Worm (Caenorhabditis elegans) whole organism, L1 larva: ENCODE measurements around the gene rars-1.

Experiments used
- F16B12.6 ChIP-seq: fragments of 150-350 bp; optimal IDR thresholded peaks from 2 replicates; lab custom pipeline; 2014; ENCODE audit warnings: missing biosample characterization, missing genetic modification characterization
- alr-1 ChIP-seq: fragments of 200-800 bp; sonication (Bioruptor generic); optimal IDR thresholded peaks from 2 replicates; lab custom pipeline; 2018; ENCODE audit warnings: borderline replicate concordance, mild to moderate bottlenecking, missing genetic modification characterization, missing compliant biosample characterization
- ama-1 ChIP-seq: fragments of 150-350 bp; optimal IDR thresholded peaks from 2 replicates; lab custom pipeline; 2014
- ceh-63 ChIP-seq: fragments of 200-800 bp; sonication (Bioruptor generic); optimal IDR thresholded peaks from 2 replicates; lab custom pipeline; 2018; ENCODE audit warnings: mild to moderate bottlenecking, missing genetic modification characterization, missing compliant biosample characterization
- ceh-8 ChIP-seq: fragments of 200-800 bp; sonication (Bioruptor generic); optimal IDR thresholded peaks from 2 replicates; lab custom pipeline; 2018; ENCODE audit warnings: mild to moderate bottlenecking, missing genetic modification characterization, moderate library complexity, missing compliant biosample characterization
- ceh-82 ChIP-seq, 3 experiments: fragments of 150-350 bp in 1 of 3; sonication (generic microtip) in 2 of 3; optimal IDR thresholded peaks; 2 replicates each; lab custom pipeline; 2014 to 2017; ENCODE audit warnings: missing biosample characterization in 3 of 3, missing genetic modification characterization in 3 of 3
- ceh-90 ChIP-seq: sonication (generic microtip); optimal IDR thresholded peaks from 2 replicates; lab custom pipeline; 2016; ENCODE audit warnings: missing genetic modification characterization, missing compliant biosample characterization
- dpl-1 ChIP-seq, 3 experiments: fragments of 150-350 bp in 2 of 3; sonication (generic microtip) in 1 of 3; optimal IDR thresholded peaks; 2 replicates each; lab custom pipeline; 2014 to 2017; ENCODE audit warnings: missing biosample characterization in 3 of 3, missing genetic modification characterization in 3 of 3, missing genetic modification reagents in 3 of 3
- dsc-1 ChIP-seq: sonication (generic microtip); optimal IDR thresholded peaks from 2 replicates; lab custom pipeline; 2016; ENCODE audit warnings: mild to moderate bottlenecking, missing genetic modification characterization, missing compliant biosample characterization
- efl-1 ChIP-seq, 4 experiments: fragments of 150-350 bp; optimal IDR thresholded peaks in 3 of 4; peaks in 1 of 4; 1 replicate in 1 of 4; 2 replicates in 3 of 4; lab custom pipeline; 2014; ENCODE audit warnings: missing biosample characterization in 2 of 4, missing genetic modification characterization in 2 of 4, missing genetic modification reagents in 2 of 4
- efl-3 ChIP-seq: fragments of 200-800 bp; sonication (Bioruptor generic); optimal IDR thresholded peaks from 2 replicates; lab custom pipeline; 2018; ENCODE audit warnings: mild to moderate bottlenecking, missing genetic modification characterization, missing compliant biosample characterization
- egl-13 ChIP-seq: sonication (generic microtip); optimal IDR thresholded peaks from 2 replicates; lab custom pipeline; 2016; ENCODE audit warnings: missing genotype, missing genetic modification reagents, missing genetic modification characterization, missing compliant biosample characterization
- elt-2 ChIP-seq: sonication (generic microtip); optimal IDR thresholded peaks from 2 replicates; lab custom pipeline; 2016; ENCODE audit warnings: missing genetic modification characterization, mild to moderate bottlenecking, inconsistent platforms, missing compliant biosample characterization, missing genetic modification reagents
- elt-3 ChIP-seq, 6 experiments: fragments of 150-350 bp in 1 of 6; sonication (generic microtip); optimal IDR thresholded peaks; 2 replicates each; lab custom pipeline; 2017 to 2018; ENCODE audit warnings: missing biosample characterization in 6 of 6, missing genetic modification characterization in 6 of 6, inconsistent platforms in 1 of 6
- fkh-10 ChIP-seq: sonication (generic microtip); optimal IDR thresholded peaks from 2 replicates; lab custom pipeline; 2017; ENCODE audit warnings: missing biosample characterization, missing genetic modification reagents, missing genetic modification characterization
- grh-1 ChIP-seq: fragments of 200-800 bp; sonication (Bioruptor generic); IDR thresholded peaks from 2 replicates; pipeline ENCODE4 v1.3.6; 2022; ENCODE audit warnings: missing genetic modification reagents, missing genetic modification characterization, missing compliant biosample characterization
- hlh-17 ChIP-seq: fragments of 200-800 bp; sonication (Bioruptor generic); optimal IDR thresholded peaks from 2 replicates; lab custom pipeline; 2018; ENCODE audit warnings: missing genetic modification characterization, mild to moderate bottlenecking, missing compliant biosample characterization, moderate library complexity, borderline replicate concordance
- hpl-2 ChIP-seq: fragments of 150-350 bp; optimal IDR thresholded peaks from 2 replicates; lab custom pipeline; 2014; ENCODE audit warnings: missing biosample characterization, missing genetic modification reagents, missing genetic modification characterization
- isw-1 ChIP-seq: fragments of 200-800 bp; sonication (Bioruptor generic); IDR thresholded peaks from 2 replicates; pipeline ENCODE4 v1.3.6; 2022; ENCODE audit warnings: missing genetic modification characterization, missing compliant biosample characterization
- lin-13 ChIP-seq: fragments of 150-350 bp; optimal IDR thresholded peaks from 2 replicates; lab custom pipeline; 2014; ENCODE audit warnings: missing biosample characterization, missing genetic modification reagents, missing genetic modification characterization
- lin-14 ChIP-seq: fragments of 200-800 bp; sonication (Bioruptor generic); optimal IDR thresholded peaks from 2 replicates; lab custom pipeline; 2018; ENCODE audit warnings: mild to moderate bottlenecking, missing genetic modification characterization, moderate library complexity, missing compliant biosample characterization
- lin-15B ChIP-seq: fragments of 150-350 bp; sonication (generic microtip); optimal IDR thresholded peaks from 3 replicates; lab custom pipeline; 2014; ENCODE audit warnings: missing biosample characterization, missing genetic modification characterization
- lin-39 ChIP-seq: fragments of 150-350 bp; optimal IDR thresholded peaks from 2 replicates; lab custom pipeline; 2014; ENCODE audit warnings: missing biosample characterization, missing genetic modification reagents, missing genetic modification characterization
- mdl-1 ChIP-seq, 2 experiments: fragments of 150-350 bp; optimal IDR thresholded peaks; 2 replicates each; lab custom pipeline; 2014 to 2017; ENCODE audit warnings: missing biosample characterization in 2 of 2, missing genetic modification characterization in 2 of 2, inconsistent platforms in 1 of 2
- mep-1 ChIP-seq: fragments of 150-350 bp; optimal IDR thresholded peaks from 2 replicates; lab custom pipeline; 2014; ENCODE audit warnings: missing biosample characterization, missing genetic modification characterization
- nhr-237 ChIP-seq: fragments of 150-350 bp; optimal IDR thresholded peaks from 2 replicates; lab custom pipeline; 2014; ENCODE audit warnings: missing biosample characterization, missing genetic modification characterization
- nhr-47 ChIP-seq: sonication (generic microtip); optimal IDR thresholded peaks from 2 replicates; lab custom pipeline; 2016; ENCODE audit warnings: mild to moderate bottlenecking, missing genetic modification characterization, moderate library complexity, missing compliant biosample characterization
- nhr-71 ChIP-seq: sonication (generic microtip); optimal IDR thresholded peaks from 2 replicates; lab custom pipeline; 2016; ENCODE audit warnings: mild to moderate bottlenecking, missing genetic modification characterization, moderate library complexity, missing compliant biosample characterization
- nhr-76 ChIP-seq: sonication (generic microtip); optimal IDR thresholded peaks from 2 replicates; lab custom pipeline; 2017; ENCODE audit warnings: missing biosample characterization, missing genetic modification characterization
- nhr-77 ChIP-seq: fragments of 150-350 bp; optimal IDR thresholded peaks from 2 replicates; lab custom pipeline; 2014; ENCODE audit warnings: missing biosample characterization, missing genetic modification characterization
- nhr-85 ChIP-seq: sonication (generic microtip); peaks from one replicate; lab custom pipeline; 2016; ENCODE audit warnings: missing genetic modification characterization, inconsistent platforms, missing compliant biosample characterization
- pax-3 ChIP-seq: fragments of 200-800 bp; sonication (Bioruptor generic); optimal IDR thresholded peaks from 2 replicates; lab custom pipeline; 2018; ENCODE audit warnings: mild to moderate bottlenecking, missing genetic modification characterization, moderate library complexity, missing compliant biosample characterization
- pqm-1 ChIP-seq: sonication (generic microtip); optimal IDR thresholded peaks from 3 replicates; lab custom pipeline; 2017; ENCODE audit warnings: missing biosample characterization, missing genetic modification characterization
- sptf-1 ChIP-seq: fragments of 150-350 bp; optimal IDR thresholded peaks from 2 replicates; lab custom pipeline; 2014; ENCODE audit warnings: missing biosample characterization, missing genetic modification characterization
- sup-37 ChIP-seq: fragments of 200-800 bp; sonication (Bioruptor generic); optimal IDR thresholded peaks from 2 replicates; lab custom pipeline; 2018; ENCODE audit warnings: mild to moderate bottlenecking, missing genetic modification characterization, missing compliant biosample characterization
- swsn-7 ChIP-seq: sonication (generic microtip); optimal IDR thresholded peaks from 2 replicates; lab custom pipeline; 2016; ENCODE audit warnings: missing genetic modification characterization, missing compliant biosample characterization
- tbx-2 ChIP-seq: sonication (generic microtip); optimal IDR thresholded peaks from 2 replicates; lab custom pipeline; 2016; ENCODE audit warnings: missing genetic modification characterization, missing compliant biosample characterization
- unc-30 ChIP-seq: sonication (generic microtip); optimal IDR thresholded peaks from 2 replicates; lab custom pipeline; 2017; ENCODE audit warnings: missing biosample characterization, missing genetic modification characterization
- unc-86 ChIP-seq: sonication (generic microtip); optimal IDR thresholded peaks from 2 replicates; lab custom pipeline; 2016; ENCODE audit warnings: missing genetic modification characterization, missing compliant biosample characterization
- xbp-1 ChIP-seq: sonication (generic microtip); optimal IDR thresholded peaks from 2 replicates; lab custom pipeline; 2016; ENCODE audit warnings: missing genetic modification characterization, missing compliant biosample characterization
- zag-1 ChIP-seq: fragments of 150-350 bp; optimal IDR thresholded peaks from 2 replicates; lab custom pipeline; 2014; ENCODE audit warnings: missing biosample characterization, missing genetic modification characterization
- ztf-11 ChIP-seq, 2 experiments: sonication (generic microtip); optimal IDR thresholded peaks; 2 replicates each; lab custom pipeline; 2016 to 2017; ENCODE audit warnings: missing genetic modification characterization in 2 of 2, missing biosample characterization in 1 of 2, missing compliant biosample characterization in 1 of 2
- ztf-4 ChIP-seq: fragments of 150-350 bp; optimal IDR thresholded peaks from 2 replicates; lab custom pipeline; 2014; ENCODE audit warnings: missing biosample characterization, missing genetic modification characterization

Gene rars-1

ce11 chrIII:4875663-4876062, 41.3 kb downstream of the rars-1 start (continued):
- no peak for TF ChIP-seq elt-2 (tag; lab: Kevin White, UChicago)
- TF ChIP-seq ceh-90, result no peak
- TF ChIP-seq fkh-10 (GFP tag; lab: Kevin White, UChicago), result peak; percentile 42
- no peak for TF ChIP-seq hlh-17 (GFP tag; lab: Kevin White, UChicago)
- TF ChIP-seq egl-13 (tag; lab: Kevin White, UChicago), result peak; percentile 47
- TF ChIP-seq ztf-4 (tag; lab: Kevin White, UChicago), result no peak
- no peak for TF ChIP-seq xbp-1 (tag; lab: Kevin White, UChicago)
- no peak for TF ChIP-seq ceh-8 (GFP tag; lab: Kevin White, UChicago)
- no peak for TF ChIP-seq sup-37 (GFP tag; lab: Kevin White, UChicago)
- TF ChIP-seq hpl-2, result no peak
- TF ChIP-seq dsc-1 (tag; lab: Kevin White, UChicago), result peak; percentile 56
- no peak for TF ChIP-seq pqm-1 (tag; lab: Kevin White, UChicago)
- TF ChIP-seq elt-3 (tag; optimal IDR thresholded peaks at IDR 0.05; lab: Kevin White, UChicago), result no peak
- peak; percentile 61 for TF ChIP-seq lin-14 (GFP tag; lab: Kevin White, UChicago)
- no peak for TF ChIP-seq zag-1
- TF ChIP-seq dpl-1 (GFP tag; optimal IDR thresholded peaks at IDR 0.05; lab: Kevin White, UChicago), result peak in 1 of 3 experiments; percentile 40
- no peak for TF ChIP-seq F16B12.6 (tag; lab: Kevin White, UChicago)
- no peak for TF ChIP-seq nhr-237 (tag; lab: Kevin White, UChicago)
- no peak for TF ChIP-seq alr-1 (tag; lab: Kevin White, UChicago)
- no peak for TF ChIP-seq nhr-71 (tag; lab: Kevin White, UChicago)
- no peak for TF ChIP-seq mdl-1 (tag; optimal IDR thresholded peaks at IDR 0.05; lab: Kevin White, UChicago)
- TF ChIP-seq nhr-76 (tag; lab: Kevin White, UChicago), result no peak
- no peak for TF ChIP-seq lin-15B (tag; lab: Kevin White, UChicago)
- TF ChIP-seq swsn-7 (tag; lab: Kevin White, UChicago), result peak; percentile 2
- peak; percentile 38 for TF ChIP-seq mep-1 (tag; lab: Kevin White, UChicago)
- TF ChIP-seq unc-30 (tag; lab: Kevin White, UChicago), result no peak
- no peak for TF ChIP-seq ceh-63
- peak; percentile 50 for TF ChIP-seq unc-86 (tag; lab: Kevin White, UChicago)
- TF ChIP-seq sptf-1 (tag; lab: Kevin White, UChicago), result no peak
- TF ChIP-seq ceh-82 (tag; optimal IDR thresholded peaks at IDR 0.05; lab: Kevin White, UChicago), result peak in 2 of 3 experiments; percentile 3 to 6

ce11 chrIII:4874671-4875070, 42.3 kb downstream of the rars-1 start, which contains the start of gene C35D10.12:
TSS of gene C35D10.12 (minus strand) at chrIII:4874771.
- TF ChIP-seq efl-3 (GFP tag; lab: Kevin White, UChicago) (no peak), efl-1 (optimal IDR thresholded peaks at IDR 0.05; lab: Kevin White, UChicago) (no peak), efl-1 (GFP tag; optimal IDR thresholded peaks at IDR 0.05 in 1 of 2; lab: Kevin White, UChicago) (peak in 1 of 2 experiments; percentile 31)

DNA sequence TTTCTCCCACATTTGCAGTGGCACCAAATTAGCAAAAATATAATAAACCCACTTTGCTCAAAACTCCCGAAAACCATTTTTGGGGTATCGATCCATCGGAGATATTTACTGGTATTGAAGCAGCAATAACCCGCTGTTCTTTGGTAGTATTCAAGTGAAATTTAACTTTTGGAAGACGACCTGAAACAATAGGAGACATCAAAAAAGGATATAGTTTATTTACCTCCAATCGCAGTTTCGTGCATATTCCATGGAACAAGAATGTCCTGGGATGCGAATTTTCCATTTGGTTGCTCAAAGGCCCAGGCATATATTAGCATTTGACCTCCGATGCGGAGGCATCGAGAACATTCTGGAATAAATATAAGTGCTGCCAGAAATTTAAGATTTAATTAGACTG, 43.6 kb downstream of the rars-1 start:
- TF ChIP-seq elt-2 (tag; lab: Kevin White, UChicago) (no peak), ztf-11 (tag; optimal IDR thresholded peaks at IDR 0.05; lab: Kevin White, UChicago) (no peak), hlh-17 (GFP tag; lab: Kevin White, UChicago) (no peak), nhr-76 (tag; lab: Kevin White, UChicago) (no peak), lin-13 (GFP tag; lab: Kevin White, UChicago) (no peak), mdl-1 (tag; optimal IDR thresholded peaks at IDR 0.05; lab: Kevin White, UChicago) (no peak), sup-37 (GFP tag; lab: Kevin White, UChicago) (no peak), nhr-71 (tag; lab: Kevin White, UChicago) (no peak), nhr-85 (tag; lab: Kevin White, UChicago) (no peak), tbx-2 (tag; lab: Kevin White, UChicago) (no peak), nhr-47 (tag; lab: Kevin White, UChicago) (no peak), pqm-1 (tag; lab: Kevin White, UChicago) (no peak), isw-1 (no peak), xbp-1 (tag; lab: Kevin White, UChicago) (no peak), lin-14 (GFP tag; lab: Kevin White, UChicago) (no peak), grh-1 (GFP tag; lab: Robert Waterston, UW) (no peak), nhr-77 (tag; lab: Kevin White, UChicago) (no peak), ama-1 (lab: Kevin White, UChicago) (no peak), pax-3 (no peak), lin-39 (tag; lab: Kevin White, UChicago) (no peak)
- TF ChIP-seq, all 84 proteins: peak for 0
